Fruit fly (Drosophila melanogaster) whole organism, embryonic: Measurements from ENCODE around the gene Tsc1.

Experiments used
- CG10654 ChIP-seq: fragments of 200-800 bp; sonication (Bioruptor generic); optimal IDR thresholded peaks from 2 replicates; lab custom pipeline; 2016; ENCODE audit warnings: missing biosample characterization, missing genetic modification characterization
- CG12744 ChIP-seq: fragments of 200-800 bp; sonication (Bioruptor generic); optimal IDR thresholded peaks from 2 replicates; lab custom pipeline; 2016; ENCODE audit warnings: missing biosample characterization, missing genetic modification characterization
- CG13894 ChIP-seq: fragments of 200-800 bp; sonication (Bioruptor generic); optimal IDR thresholded peaks from 3 replicates; lab custom pipeline; 2018; ENCODE audit warnings: missing biosample characterization, mild to moderate bottlenecking, missing genetic modification characterization, moderate library complexity
- CG15514 ChIP-seq: fragments of 200-800 bp; sonication (Bioruptor generic); optimal IDR thresholded peaks from 3 replicates; lab custom pipeline; 2017; ENCODE audit warnings: missing biosample characterization, missing genetic modification characterization, mild to moderate bottlenecking, moderate library complexity, missing genetic modification reagents
- CG17802 ChIP-seq: fragments of 200-800 bp; sonication (Bioruptor generic); optimal IDR thresholded peaks from 2 replicates; lab custom pipeline; 2018; ENCODE audit warnings: missing biosample characterization, mild to moderate bottlenecking, missing genetic modification characterization, moderate library complexity
- CG17829 ChIP-seq: fragments of 200-800 bp; optimal IDR thresholded peaks from 2 replicates; lab custom pipeline; 2019; ENCODE audit warnings: missing biosample characterization, mild to moderate bottlenecking, missing genetic modification characterization, moderate library complexity
- CG18476 ChIP-seq: fragments of 200-800 bp; sonication (Bioruptor generic); optimal IDR thresholded peaks from 2 replicates; lab custom pipeline; 2016; ENCODE audit warnings: missing biosample characterization, mild to moderate bottlenecking, missing genetic modification characterization
- CG18599 ChIP-seq: fragments of 200-800 bp; sonication (Bioruptor generic); optimal IDR thresholded peaks from 3 replicates; lab custom pipeline; 2017; ENCODE audit warnings: missing biosample characterization, missing genetic modification characterization, mild to moderate bottlenecking, moderate library complexity, missing genetic modification reagents
- CG2199 ChIP-seq: fragments of 200-800 bp; sonication (Bioruptor generic); IDR thresholded peaks from 3 replicates; pipeline ENCODE4 v1.3.6; 2022; ENCODE audit warnings: missing biosample characterization, missing genetic modification characterization
- CG3407 ChIP-seq: fragments of 200-800 bp; sonication (Bioruptor generic); optimal IDR thresholded peaks from 2 replicates; lab custom pipeline; 2018; ENCODE audit warnings: missing biosample characterization, mild to moderate bottlenecking, missing genetic modification characterization
- CG34224 ChIP-seq: fragments of 200-800 bp; sonication (Bioruptor generic); IDR thresholded peaks from 3 replicates; pipeline ENCODE4 v1.3.6; 2022; ENCODE audit warnings: missing biosample characterization, missing genetic modification characterization; ENCODE audit not compliant: partially characterized antibody
- CG3838 ChIP-seq: fragments of 200-800 bp; sonication (Bioruptor generic); optimal IDR thresholded peaks from 3 replicates; lab custom pipeline; 2016; ENCODE audit warnings: missing biosample characterization, missing genetic modification characterization
- CG4360 ChIP-seq: fragments of 200-800 bp; sonication (Bioruptor generic); IDR thresholded peaks from 2 replicates; pipeline ENCODE4 v1.3.6; 2022; ENCODE audit warnings: missing biosample characterization, missing genetic modification characterization
- CG6813 ChIP-seq: fragments of 200-800 bp; sonication (Bioruptor generic); optimal IDR thresholded peaks from 2 replicates; lab custom pipeline; 2017; ENCODE audit warnings: missing biosample characterization, missing genetic modification characterization, mild to moderate bottlenecking, moderate library complexity, missing genetic modification reagents
- CG9727 ChIP-seq: fragments of 200-800 bp; sonication (Bioruptor generic); optimal IDR thresholded peaks from 3 replicates; lab custom pipeline; 2017; ENCODE audit warnings: missing biosample characterization, mild to moderate bottlenecking, missing genetic modification characterization
- D ChIP-seq, 2 experiments: fragments of 200-800 bp in 1 of 2; fragments of >200 bp in 1 of 2; sonication (Bioruptor generic) in 1 of 2; optimal IDR thresholded peaks; 2 replicates in 1 of 2; 3 replicates in 1 of 2; lab custom pipeline; 2017; ENCODE audit warnings: mild to moderate bottlenecking in 1 of 2, missing biosample characterization in 1 of 2, missing genetic modification characterization in 1 of 2, missing genetic modification reagents in 1 of 2
- D19B ChIP-seq: fragments of 200-800 bp; sonication (Bioruptor generic); optimal IDR thresholded peaks from 2 replicates; lab custom pipeline; 2017; ENCODE audit warnings: missing biosample characterization, mild to moderate bottlenecking, missing genetic modification characterization
- HHEX ChIP-seq: fragments of 200-800 bp; sonication (Bioruptor generic); optimal IDR thresholded peaks from 3 replicates; lab custom pipeline; 2017; ENCODE audit warnings: missing biosample characterization, mild to moderate bottlenecking, missing genetic modification characterization, missing genetic modification reagents
- HLH3B ChIP-seq: fragments of 200-800 bp; sonication (Bioruptor generic); IDR thresholded peaks from 2 replicates; pipeline ENCODE4 v1.3.6; 2022; ENCODE audit warnings: missing biosample characterization, missing genetic modification characterization
- Hr78 ChIP-seq, 2 experiments: fragments of 200-800 bp in 1 of 2; fragments of >200 bp in 1 of 2; sonication (Bioruptor generic) in 1 of 2; optimal IDR thresholded peaks; 2 replicates each; lab custom pipeline; 2017 to 2019; ENCODE audit warnings: missing biosample characterization in 2 of 2, missing genetic modification characterization in 2 of 2, mild to moderate bottlenecking in 1 of 2, moderate library complexity in 1 of 2
- Lpt ChIP-seq: fragments of >200 bp; optimal IDR thresholded peaks from 2 replicates; lab custom pipeline; 2018; ENCODE audit warnings: missing biosample characterization, missing genetic modification characterization
- Mrtf ChIP-seq: fragments of 200-800 bp; sonication (Bioruptor generic); IDR thresholded peaks from 3 replicates; pipeline ENCODE4 v1.3.6; 2022; ENCODE audit warnings: missing biosample characterization, missing genetic modification characterization
- NK7.1 ChIP-seq: fragments of 200-800 bp; sonication (Bioruptor generic); optimal IDR thresholded peaks from 3 replicates; lab custom pipeline; 2016; ENCODE audit warnings: missing biosample characterization, missing genetic modification characterization
- Pdp1 ChIP-seq, 2 experiments: fragments of 200-800 bp; sonication (Bioruptor generic); optimal IDR thresholded peaks; 3 replicates each; lab custom pipeline; 2016; ENCODE audit warnings: missing biosample characterization in 2 of 2, missing genetic modification characterization in 2 of 2, mild to moderate bottlenecking in 1 of 2, moderate library complexity in 1 of 2
- Ptx1 ChIP-seq: fragments of 200-800 bp; sonication (Bioruptor generic); IDR thresholded peaks from 2 replicates; pipeline ENCODE4 v1.3.6; 2022; ENCODE audit warnings: missing biosample characterization, missing genetic modification characterization
- Tbp ChIP-seq: fragments of >200 bp; optimal IDR thresholded peaks from 2 replicates; lab custom pipeline; 2018; ENCODE audit warnings: missing biosample characterization, missing genetic modification characterization
- Usf ChIP-seq: fragments of 200-800 bp; sonication (Bioruptor generic); optimal IDR thresholded peaks from 2 replicates; lab custom pipeline; 2017; ENCODE audit warnings: missing genotype, missing biosample characterization, missing genetic modification characterization
- Vsx1 ChIP-seq: fragments of 200-800 bp; sonication (Bioruptor generic); optimal IDR thresholded peaks from 2 replicates; lab custom pipeline; 2017; ENCODE audit warnings: missing biosample characterization, mild to moderate bottlenecking, missing genetic modification characterization, missing genetic modification reagents
- abd-A ChIP-seq: fragments of 200-800 bp; sonication (Bioruptor generic); optimal IDR thresholded peaks from 3 replicates; lab custom pipeline; 2019; ENCODE audit warnings: missing biosample characterization, mild to moderate bottlenecking, missing genetic modification characterization, moderate library complexity
- al ChIP-seq: fragments of 200-800 bp; sonication (Bioruptor generic); IDR thresholded peaks from 2 replicates; pipeline ENCODE4 v1.3.6; 2022; ENCODE audit warnings: missing biosample characterization, missing genetic modification characterization
- cato ChIP-seq: fragments of 200-800 bp; sonication (Bioruptor generic); optimal IDR thresholded peaks from 2 replicates; lab custom pipeline; 2016; ENCODE audit warnings: missing biosample characterization, missing genetic modification characterization, borderline replicate concordance
- chn ChIP-seq: fragments of 200-800 bp; sonication (Bioruptor generic); optimal IDR thresholded peaks from 2 replicates; lab custom pipeline; 2016; ENCODE audit warnings: missing biosample characterization, missing genetic modification characterization
- crc ChIP-seq: fragments of 200-800 bp; sonication (Bioruptor generic); optimal IDR thresholded peaks from 2 replicates; lab custom pipeline; 2016; ENCODE audit warnings: missing biosample characterization, missing genetic modification characterization
- crp ChIP-seq, 2 experiments: fragments of 200-800 bp; sonication (Bioruptor generic); optimal IDR thresholded peaks; 2 replicates in 1 of 2; 3 replicates in 1 of 2; lab custom pipeline; 2017; ENCODE audit warnings: missing biosample characterization in 2 of 2, missing genetic modification characterization in 2 of 2, mild to moderate bottlenecking in 1 of 2, moderate library complexity in 1 of 2
- disco-r ChIP-seq: fragments of 200-800 bp; sonication (Bioruptor generic); optimal IDR thresholded peaks from 2 replicates; lab custom pipeline; 2016; ENCODE audit warnings: missing biosample characterization, missing genetic modification characterization
- esg ChIP-seq: fragments of 200-800 bp; sonication (Bioruptor generic); conservative IDR thresholded peaks from 2 replicates; pipeline ENCODE4 v1.3.6; 2022; ENCODE audit warnings: missing biosample characterization, missing genetic modification characterization
- lbe ChIP-seq: fragments of 200-800 bp; sonication (Bioruptor generic); optimal IDR thresholded peaks from 2 replicates; lab custom pipeline; 2016; ENCODE audit warnings: missing biosample characterization, mild to moderate bottlenecking, missing genetic modification characterization
- mirr ChIP-seq: fragments of 200-800 bp; sonication (Bioruptor generic); optimal IDR thresholded peaks from 3 replicates; lab custom pipeline; 2018; ENCODE audit warnings: missing biosample characterization, mild to moderate bottlenecking, missing genetic modification characterization
- oc ChIP-seq: fragments of 200-800 bp; sonication (Bioruptor generic); optimal IDR thresholded peaks from 2 replicates; lab custom pipeline; 2018; ENCODE audit warnings: missing biosample characterization, mild to moderate bottlenecking, missing genetic modification characterization, moderate library complexity
- pfk ChIP-seq: fragments of 200-800 bp; sonication (Bioruptor generic); optimal IDR thresholded peaks from 2 replicates; lab custom pipeline; 2018; ENCODE audit warnings: missing biosample characterization, mild to moderate bottlenecking, missing genetic modification characterization, moderate library complexity
- sima ChIP-seq: fragments of 200-800 bp; sonication (Bioruptor generic); optimal IDR thresholded peaks from 2 replicates; lab custom pipeline; 2016; ENCODE audit warnings: missing biosample characterization, missing genetic modification characterization
- sisA ChIP-seq: fragments of 200-800 bp; sonication (Bioruptor generic); IDR thresholded peaks from 2 replicates; pipeline ENCODE4 v1.3.6; 2022; ENCODE audit warnings: missing biosample characterization, missing genetic modification characterization
- sqz ChIP-seq: fragments of 200-800 bp; sonication (Bioruptor generic); optimal IDR thresholded peaks from 3 replicates; lab custom pipeline; 2018; ENCODE audit warnings: missing biosample characterization, mild to moderate bottlenecking, missing genetic modification characterization
- stwl ChIP-seq: fragments of 200-800 bp; sonication (Bioruptor generic); optimal IDR thresholded peaks from 3 replicates; lab custom pipeline; 2018; ENCODE audit warnings: missing biosample characterization, mild to moderate bottlenecking, missing genetic modification characterization, moderate library complexity
- tio ChIP-seq: fragments of 200-800 bp; sonication (Bioruptor generic); optimal IDR thresholded peaks from 2 replicates; lab custom pipeline; 2017; ENCODE audit warnings: missing biosample characterization, missing genetic modification characterization, inconsistent platforms
- tna ChIP-seq: fragments of 200-800 bp; sonication (Bioruptor generic); IDR thresholded peaks from 2 replicates; pipeline ENCODE4 v1.3.6; 2022; ENCODE audit warnings: missing biosample characterization, missing genetic modification characterization; ENCODE audit not compliant: partially characterized antibody
- twi ChIP-seq: fragments of 200-800 bp; optimal IDR thresholded peaks from 2 replicates; lab custom pipeline; 2019; ENCODE audit warnings: missing biosample characterization, mild to moderate bottlenecking, missing genetic modification characterization, moderate library complexity
- wek ChIP-seq: fragments of 200-800 bp; sonication (Bioruptor generic); optimal IDR thresholded peaks from 3 replicates; lab custom pipeline; 2018; ENCODE audit warnings: missing biosample characterization, mild to moderate bottlenecking, missing genetic modification characterization, moderate library complexity
- zf30C ChIP-seq: fragments of 200-800 bp; sonication (Bioruptor generic); optimal IDR thresholded peaks from 3 replicates; lab custom pipeline; 2018; ENCODE audit warnings: missing biosample characterization, mild to moderate bottlenecking, missing genetic modification characterization

The Tsc1 gene

DNA sequence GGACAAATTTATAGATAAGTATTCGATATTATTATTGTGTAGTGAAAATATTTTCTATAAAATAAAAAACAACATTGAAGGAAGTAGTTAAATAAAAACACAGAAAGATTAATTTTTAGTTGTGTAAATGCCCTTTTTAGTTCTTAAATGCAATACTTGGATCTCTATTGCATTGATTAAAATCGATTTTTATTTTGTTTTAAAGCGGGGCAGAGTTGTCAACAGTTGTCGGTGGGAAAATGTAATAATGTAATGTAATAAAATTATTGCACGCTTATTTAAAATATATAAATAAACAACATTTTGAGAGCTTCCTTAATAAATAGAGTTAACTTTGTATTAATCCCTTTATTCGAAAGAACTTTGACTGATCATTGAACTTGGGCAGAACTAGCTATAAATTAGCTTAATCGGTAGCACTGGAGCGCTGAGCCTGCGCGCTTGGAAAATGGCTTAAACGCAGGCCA, 33.5 kb downstream of the Tsc1 start, which contains the start of gene Apc2 (continued):
- TF ChIP-seq Pdp1 (GFP tag; optimal IDR thresholded peaks at IDR 0.05; lab: Kevin White, UChicago) = peak; percentile 38 to 64
- TF ChIP-seq wek = no peak
- no peak for TF ChIP-seq Lpt
- TF ChIP-seq HLH3B (GFP tag; lab: Robert Waterston, UW) = peak; percentile 57; the same call in 1 of the 2 replicates
- no peak for TF ChIP-seq sqz (GFP tag; lab: Kevin White, UChicago)
- no peak for TF ChIP-seq Hr78 (GFP tag; optimal IDR thresholded peaks at IDR 0.05; lab: Kevin White, UChicago)
- no peak for TF ChIP-seq Vsx1 (GFP tag; lab: Kevin White, UChicago)
- TF ChIP-seq zf30C (GFP tag; lab: Kevin White, UChicago) = no peak
- peak; percentile 70 for TF ChIP-seq Ptx1 (GFP tag; lab: Robert Waterston, UW)
- TF ChIP-seq crc = no peak
- no peak for TF ChIP-seq tio
- TF ChIP-seq CG17829 (tag; lab: Kevin White, UChicago) = peak; percentile 70
- TF ChIP-seq Tbp (GFP tag; lab: Kevin White, UChicago) = no peak
- no peak for TF ChIP-seq Usf (GFP tag; lab: Kevin White, UChicago)
- TF ChIP-seq sisA (GFP tag; lab: Robert Waterston, UW) = peak; percentile 66
- TF ChIP-seq al (GFP tag; lab: Robert Waterston, UW) = peak; percentile 45
- TF ChIP-seq Mrtf = no peak
- TF ChIP-seq D19B = peak; percentile 36
- no peak for TF ChIP-seq CG4360 (GFP tag; lab: Robert Waterston, UW)
- TF ChIP-seq CG34224 (GFP tag; lab: Robert Waterston, UW) = peak; percentile 69; the same call in 2 of the 3 replicates
- peak; percentile 12 to 84 for TF ChIP-seq crp (GFP tag; optimal IDR thresholded peaks at IDR 0.05; lab: Kevin White, UChicago)
- peak; percentile 40 for TF ChIP-seq twi
- no peak for TF ChIP-seq abd-A (tag; lab: Kevin White, UChicago)
- TF ChIP-seq CG13894 (tag; lab: Kevin White, UChicago) = peak; percentile 52
- no peak for TF ChIP-seq mirr
- no peak for TF ChIP-seq pfk (GFP tag; lab: Kevin White, UChicago)
- no peak for TF ChIP-seq CG3407 (GFP tag; lab: Kevin White, UChicago)
- TF ChIP-seq CG6813 (GFP tag; lab: Kevin White, UChicago) = no peak
- peak; percentile 25 for TF ChIP-seq CG3838 (GFP tag; lab: Kevin White, UChicago)
- peak; percentile 24 for TF ChIP-seq CG18599
- no peak for TF ChIP-seq CG2199 (GFP tag; lab: Robert Waterston, UW)
- peak; percentile 74 for TF ChIP-seq CG9727 (GFP tag; lab: Kevin White, UChicago)
- TF ChIP-seq cato (GFP tag; lab: Kevin White, UChicago) = peak; percentile 3
- peak; percentile 16 for TF ChIP-seq stwl (tag; lab: Kevin White, UChicago)
- TF ChIP-seq CG10654 = peak; percentile 49
- no peak for TF ChIP-seq NK7.1 (GFP tag; lab: Kevin White, UChicago)
- no peak for TF ChIP-seq disco-r
- no peak for TF ChIP-seq chn
- peak; percentile 1 for TF ChIP-seq HHEX
- TF ChIP-seq tna (GFP tag; lab: Robert Waterston, UW) = no peak
- TF ChIP-seq D (optimal IDR thresholded peaks at IDR 0.05; lab: Kevin White, UChicago) = no peak
- peak; percentile 16 for TF ChIP-seq D (GFP tag; optimal IDR thresholded peaks at IDR 0.05; lab: Kevin White, UChicago)
- no peak for TF ChIP-seq CG17802 (tag; lab: Kevin White, UChicago)
- TF ChIP-seq sima = no peak
- TF ChIP-seq CG18476 (GFP tag; lab: Kevin White, UChicago) = peak; percentile 61
- TF ChIP-seq CG15514 (GFP tag; lab: Kevin White, UChicago) = peak; percentile 69
- TF ChIP-seq oc = no peak
- TF ChIP-seq esg (GFP tag; lab: Robert Waterston, UW) = peak; percentile 72
- no peak for TF ChIP-seq CG12744 (GFP tag; lab: Kevin White, UChicago)
- TF ChIP-seq lbe = peak; percentile 14
